Worm (Caenorhabditis elegans) whole organism, mixed stage, embryonic: ENCODE data around the gene try-13.

ENCODE experiments used
- bed-3 ChIP-seq: fragments of 200-800 bp; sonication (Bioruptor generic); optimal IDR thresholded peaks from 3 replicates; lab custom pipeline; 2018; ENCODE audit warnings: mild to moderate bottlenecking, missing genetic modification characterization, moderate library complexity, missing compliant biosample characterization
- blmp-1 ChIP-seq: fragments of 150-350 bp; optimal IDR thresholded peaks from 2 replicates; lab custom pipeline; 2014; ENCODE audit warnings: missing biosample characterization, missing genetic modification characterization
- ceh-39 ChIP-seq: fragments of 150-350 bp; optimal IDR thresholded peaks from 2 replicates; lab custom pipeline; 2014; ENCODE audit warnings: missing biosample characterization, missing genetic modification characterization
- ceh-83 ChIP-seq: fragments of 200-800 bp; sonication (Bioruptor generic); optimal IDR thresholded peaks from 2 replicates; lab custom pipeline; 2018; ENCODE audit warnings: mild to moderate bottlenecking, missing genetic modification characterization, missing compliant biosample characterization
- ces-1 ChIP-seq: fragments of 150-350 bp; optimal IDR thresholded peaks from 2 replicates; lab custom pipeline; 2014; ENCODE audit warnings: missing biosample characterization, missing genetic modification reagents, missing genetic modification characterization
- cnd-1 ChIP-seq: fragments of 200-800 bp; sonication (Bioruptor generic); optimal IDR thresholded peaks from 2 replicates; lab custom pipeline; 2018; ENCODE audit warnings: mild to moderate bottlenecking, missing genetic modification characterization, missing compliant biosample characterization
- drap-1 ChIP-seq: fragments of 200-800 bp; sonication (Bioruptor generic); optimal IDR thresholded peaks from 3 replicates; lab custom pipeline; 2018; ENCODE audit warnings: mild to moderate bottlenecking, missing genetic modification characterization, missing compliant biosample characterization
- elt-1 ChIP-seq: sonication (generic microtip); optimal IDR thresholded peaks from 2 replicates; lab custom pipeline; 2017; ENCODE audit warnings: missing genetic modification characterization, mild to moderate bottlenecking, missing compliant biosample characterization, antibody characterized with exemption, moderate library complexity, borderline replicate concordance; ENCODE audit not compliant: insufficient read depth
- elt-3 ChIP-seq: fragments of 150-350 bp; optimal IDR thresholded peaks from 2 replicates; lab custom pipeline; 2014; ENCODE audit warnings: missing biosample characterization, missing genetic modification characterization
- flh-1 ChIP-seq: fragments of 200-800 bp; sonication (Bioruptor generic); optimal IDR thresholded peaks from 2 replicates; lab custom pipeline; 2018; ENCODE audit warnings: mild to moderate bottlenecking, missing genetic modification characterization, moderate library complexity, missing compliant biosample characterization
- ham-2 ChIP-seq: fragments of 200-800 bp; sonication (Bioruptor generic); optimal IDR thresholded peaks from 2 replicates; lab custom pipeline; 2018; ENCODE audit warnings: mild to moderate bottlenecking, missing genetic modification characterization, missing compliant biosample characterization
- hlh-1 ChIP-seq: fragments of 150-350 bp; optimal IDR thresholded peaks from 2 replicates; lab custom pipeline; 2014; ENCODE audit warnings: missing biosample characterization, missing genetic modification reagents, missing genetic modification characterization
- lin-13 ChIP-seq: fragments of 150-350 bp; optimal IDR thresholded peaks from 2 replicates; lab custom pipeline; 2014; ENCODE audit warnings: missing biosample characterization, missing genetic modification characterization
- lin-32 ChIP-seq: fragments of 200-800 bp; sonication (Bioruptor generic); optimal IDR thresholded peaks from 2 replicates; lab custom pipeline; 2018; ENCODE audit warnings: mild to moderate bottlenecking, missing genetic modification characterization, missing compliant biosample characterization
- lsy-2 ChIP-seq: fragments of 150-350 bp; optimal IDR thresholded peaks from 2 replicates; lab custom pipeline; 2014; ENCODE audit warnings: missing biosample characterization, missing genetic modification characterization
- mab-5 ChIP-seq: fragments of 150-350 bp; optimal IDR thresholded peaks from 2 replicates; lab custom pipeline; 2014; ENCODE audit warnings: missing biosample characterization, missing genetic modification characterization
- mep-1 ChIP-seq: fragments of 150-350 bp; optimal IDR thresholded peaks from 2 replicates; lab custom pipeline; 2017; ENCODE audit warnings: missing biosample characterization, missing genetic modification reagents, missing genetic modification characterization, inconsistent platforms
- mls-2 ChIP-seq: sonication (generic microtip); optimal IDR thresholded peaks from 2 replicates; lab custom pipeline; 2016; ENCODE audit warnings: mild to moderate bottlenecking, missing genetic modification characterization, moderate library complexity, missing compliant biosample characterization
- nhr-12 ChIP-seq: fragments of 150-350 bp; optimal IDR thresholded peaks from 2 replicates; lab custom pipeline; 2014; ENCODE audit warnings: missing biosample characterization, missing genetic modification characterization
- nhr-2 ChIP-seq: fragments of 150-350 bp; optimal IDR thresholded peaks from 2 replicates; lab custom pipeline; 2014; ENCODE audit warnings: missing biosample characterization, missing genetic modification characterization
- nhr-237 ChIP-seq: fragments of 150-350 bp; optimal IDR thresholded peaks from 2 replicates; lab custom pipeline; 2014; ENCODE audit warnings: missing biosample characterization, missing genetic modification characterization
- nhr-76 ChIP-seq: sonication (generic microtip); optimal IDR thresholded peaks from 2 replicates; lab custom pipeline; 2017; ENCODE audit warnings: missing biosample characterization, missing genetic modification characterization
- pha-4 ChIP-seq: fragments of 150-350 bp; optimal IDR thresholded peaks from 2 replicates; lab custom pipeline; 2018; ENCODE audit warnings: missing biosample characterization, missing genetic modification reagents, missing genetic modification characterization
- sem-2 ChIP-seq: fragments of 200-800 bp; sonication (Bioruptor generic); optimal IDR thresholded peaks from 2 replicates; lab custom pipeline; 2018; ENCODE audit warnings: mild to moderate bottlenecking, missing genetic modification characterization, missing compliant biosample characterization
- sptf-1 ChIP-seq: sonication (generic microtip); optimal IDR thresholded peaks from 2 replicates; lab custom pipeline; 2017; ENCODE audit warnings: mild to moderate bottlenecking, missing genetic modification characterization, moderate library complexity, missing compliant biosample characterization
- tbx-8 ChIP-seq: fragments of 200-800 bp; sonication (Bioruptor generic); optimal IDR thresholded peaks from 2 replicates; lab custom pipeline; 2018; ENCODE audit warnings: mild to moderate bottlenecking, missing genetic modification characterization, moderate library complexity, missing compliant biosample characterization
- unc-120 ChIP-seq: sonication (generic microtip); optimal IDR thresholded peaks from 2 replicates; lab custom pipeline; 2017; ENCODE audit warnings: missing genetic modification characterization, missing compliant biosample characterization; ENCODE audit not compliant: poor library complexity, severe bottlenecking
- unc-39 ChIP-seq: fragments of 150-350 bp; optimal IDR thresholded peaks from 2 replicates; lab custom pipeline; 2014; ENCODE audit warnings: missing biosample characterization, missing genetic modification characterization
- unc-62 ChIP-seq: fragments of 150-350 bp; optimal IDR thresholded peaks from 2 replicates; lab custom pipeline; 2014; ENCODE audit warnings: missing biosample characterization, missing genetic modification reagents, missing genetic modification characterization
- zip-8 ChIP-seq: fragments of 150-350 bp; optimal IDR thresholded peaks from 2 replicates; lab custom pipeline; 2014; ENCODE audit warnings: missing biosample characterization, missing genetic modification characterization
- ztf-11 ChIP-seq: fragments of 150-350 bp; optimal IDR thresholded peaks from 2 replicates; lab custom pipeline; 2014; ENCODE audit warnings: missing biosample characterization, missing genetic modification characterization

The try-13 gene

DNA sequence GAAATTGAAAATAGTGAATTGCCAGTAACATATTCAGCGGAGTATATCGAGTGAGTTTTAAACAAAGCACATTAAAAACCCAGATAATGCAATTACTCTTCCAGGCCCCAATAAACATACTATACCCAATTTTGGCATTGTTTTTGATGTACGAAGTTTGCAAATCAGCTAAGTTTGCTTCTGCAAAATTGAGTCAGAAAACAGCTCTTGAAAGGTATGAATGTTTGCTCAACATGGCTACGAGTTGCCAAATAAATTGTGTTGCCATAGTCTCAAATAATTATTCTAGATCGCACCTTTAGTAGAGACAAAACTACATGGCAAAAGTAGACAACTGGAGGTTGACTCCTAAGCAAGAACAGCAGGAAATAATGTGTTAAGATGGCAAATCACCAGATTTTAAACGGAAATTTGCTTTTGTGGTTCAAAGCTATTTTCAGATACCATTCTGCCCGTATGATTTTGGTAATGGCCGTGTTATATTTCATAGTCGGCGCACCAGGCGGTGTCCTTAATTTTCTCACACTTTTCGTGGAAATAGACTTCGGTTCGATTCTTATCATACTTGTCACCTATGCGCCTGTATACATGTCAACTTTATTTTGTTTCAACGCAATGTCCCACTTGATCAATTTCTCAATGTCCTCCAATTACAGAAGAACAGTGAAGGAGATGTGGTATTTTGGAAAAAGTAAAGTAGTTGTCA lies 7.3 kb upstream of the try-13 start:
- no peak for TF ChIP-seq drap-1 (GFP tag; lab: Kevin White, UChicago)
- TF ChIP-seq nhr-237 (tag; lab: Kevin White, UChicago): no peak
- TF ChIP-seq ceh-83 (GFP tag; lab: Kevin White, UChicago): no peak
- no peak for TF ChIP-seq ztf-11 (tag; lab: Kevin White, UChicago)
- no peak for TF ChIP-seq tbx-8 (GFP tag; lab: Kevin White, UChicago)
- TF ChIP-seq unc-120 (tag; lab: Kevin White, UChicago): no peak
- no peak for TF ChIP-seq lin-32 (GFP tag; lab: Kevin White, UChicago)
- TF ChIP-seq nhr-12 (tag; lab: Kevin White, UChicago): no peak
- no peak for TF ChIP-seq mab-5 (tag; lab: Kevin White, UChicago)
- TF ChIP-seq nhr-76: no peak
- TF ChIP-seq cnd-1 (tag; lab: Kevin White, UChicago): no peak
- no peak for TF ChIP-seq elt-1 (tag; lab: Kevin White, UChicago)
- TF ChIP-seq ceh-39 (tag; lab: Kevin White, UChicago): no peak
- no peak for TF ChIP-seq unc-62 (GFP tag; lab: Kevin White, UChicago)
- TF ChIP-seq elt-3 (tag; lab: Kevin White, UChicago): no peak
- TF ChIP-seq sptf-1 (tag; lab: Kevin White, UChicago): no peak
- no peak for TF ChIP-seq zip-8
- no peak for TF ChIP-seq mep-1
- TF ChIP-seq ces-1 (GFP tag; lab: Kevin White, UChicago): no peak

DNA sequence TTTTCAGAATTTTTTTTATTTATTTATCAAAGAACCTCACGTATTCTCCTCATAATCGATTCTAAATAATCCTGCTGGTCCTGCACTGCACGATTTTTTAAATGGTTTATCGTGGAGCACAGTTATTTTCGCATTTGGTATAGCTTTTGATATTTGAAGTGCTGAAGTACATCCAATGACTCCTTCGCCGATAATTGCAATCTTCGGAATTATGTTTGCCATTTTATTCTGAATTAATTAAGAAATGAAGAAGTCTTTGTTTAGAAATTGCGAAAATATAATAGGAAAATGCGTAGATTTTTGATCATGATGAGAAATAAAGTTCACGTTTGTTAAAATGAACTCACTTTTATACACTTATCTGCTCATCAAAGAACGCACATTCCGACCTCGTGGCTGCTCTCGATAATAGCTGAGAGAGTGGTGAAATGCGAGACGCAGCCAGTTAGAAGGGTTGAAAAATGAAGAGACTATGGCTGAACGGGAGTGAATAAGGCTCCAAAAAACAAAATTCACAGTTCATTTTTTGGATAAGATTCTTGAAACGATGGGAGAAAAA lies 5.0 kb upstream of the try-13 start:
- TF ChIP-seq drap-1 (GFP tag; lab: Kevin White, UChicago) (no peak), ham-2 (GFP tag; lab: Kevin White, UChicago) (no peak), cnd-1 (tag; lab: Kevin White, UChicago) (no peak), hlh-1 (tag; lab: Kevin White, UChicago) (no peak), tbx-8 (GFP tag; lab: Kevin White, UChicago) (no peak), unc-39 (tag; lab: Kevin White, UChicago) (no peak), bed-3 (no peak), blmp-1 (tag; lab: Kevin White, UChicago) (no peak), lin-13 (tag; lab: Kevin White, UChicago) (no peak), sem-2 (no peak), unc-120 (tag; lab: Kevin White, UChicago) (no peak), mab-5 (tag; lab: Kevin White, UChicago) (no peak), nhr-237 (tag; lab: Kevin White, UChicago) (no peak), nhr-76 (no peak), flh-1 (no peak), pha-4 (tag; lab: Kevin White, UChicago) (no peak)

DNA sequence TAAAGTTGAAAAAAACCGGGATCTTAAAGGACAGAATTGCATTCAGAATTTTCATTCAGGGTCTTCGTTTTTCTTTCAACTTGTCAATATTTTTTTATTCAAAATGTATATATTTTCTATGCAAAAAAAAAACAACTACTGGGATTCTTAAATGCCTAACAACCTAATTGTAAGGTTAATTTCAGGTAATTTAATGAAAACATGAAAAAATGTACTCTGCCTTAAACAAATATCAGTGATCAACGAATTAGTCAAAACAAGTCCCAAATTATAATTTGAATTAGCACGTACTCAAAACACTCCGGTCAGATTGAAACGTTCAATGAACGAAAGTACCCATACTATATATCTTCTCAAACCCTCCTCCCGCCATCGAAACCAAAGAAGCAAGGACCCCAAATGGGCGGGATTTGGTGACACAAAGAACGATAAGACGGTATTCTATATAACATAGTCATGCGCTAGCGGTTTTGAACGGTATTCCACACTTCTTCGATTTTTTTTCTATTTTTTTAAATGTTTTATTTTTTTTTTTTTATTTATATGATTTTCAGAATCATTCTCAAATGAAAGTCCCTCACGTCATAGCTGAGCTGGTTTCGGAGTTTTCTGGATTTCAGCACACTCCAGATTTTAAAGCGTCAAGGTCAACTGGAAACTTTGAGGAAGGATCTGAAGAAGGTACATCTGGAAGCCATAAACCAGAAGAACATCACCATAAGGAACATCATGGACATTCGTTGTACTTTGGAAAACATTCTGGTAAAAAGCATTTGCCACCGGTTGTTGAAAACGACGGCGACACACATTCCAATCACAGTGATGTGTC lies 4.3 kb upstream of the try-13 start, which contains the start of the genes ddo-2 and F25E5.8:
TSS of gene ddo-2 (minus strand) at position 330 of the 829 bp plus-strand sequence.
TSS of gene F25E5.8 (plus strand) at position 555 of the 829 bp plus-strand sequence.
- TF ChIP-seq cnd-1 (tag; lab: Kevin White, UChicago) (no peak), mab-5 (tag; lab: Kevin White, UChicago) (no peak), unc-62 (GFP tag; lab: Kevin White, UChicago) (no peak), pha-4 (tag; lab: Kevin White, UChicago) (no peak), blmp-1 (tag; lab: Kevin White, UChicago) (no peak), ham-2 (GFP tag; lab: Kevin White, UChicago) (no peak), mep-1 (no peak)

DNA sequence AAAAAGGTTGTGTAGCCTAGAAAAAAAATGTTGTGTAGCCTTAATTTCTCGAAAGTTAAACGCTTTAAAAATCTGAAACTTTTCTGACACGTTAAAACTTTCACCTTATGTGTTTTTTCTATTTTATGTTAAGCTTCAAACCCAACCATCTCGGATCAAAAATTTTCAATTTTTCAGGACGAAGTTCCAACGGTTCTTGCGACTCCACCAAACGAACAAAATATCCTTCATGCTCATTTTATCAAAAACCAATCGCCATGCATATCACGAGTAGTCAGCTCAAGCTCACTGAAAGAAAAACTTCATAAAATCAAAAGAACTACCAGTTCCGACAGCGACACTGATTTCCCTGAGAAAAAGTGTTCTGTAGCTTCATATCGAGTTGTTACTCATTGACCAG lies 3.4 kb upstream of the try-13 start:
- TF ChIP-seq lin-32 (GFP tag; lab: Kevin White, UChicago): no peak
- TF ChIP-seq elt-1 (tag; lab: Kevin White, UChicago): no peak
- no peak for TF ChIP-seq blmp-1 (tag; lab: Kevin White, UChicago)
- no peak for TF ChIP-seq pha-4 (tag; lab: Kevin White, UChicago)
- TF ChIP-seq lsy-2 (tag; lab: Kevin White, UChicago): no peak
- no peak for TF ChIP-seq drap-1 (GFP tag; lab: Kevin White, UChicago)
- TF ChIP-seq mep-1: no peak
- no peak for TF ChIP-seq nhr-2
- TF ChIP-seq unc-62 (GFP tag; lab: Kevin White, UChicago): no peak
- TF ChIP-seq ceh-39 (tag; lab: Kevin White, UChicago): no peak
- no peak for TF ChIP-seq elt-3 (tag; lab: Kevin White, UChicago)
- TF ChIP-seq sptf-1 (tag; lab: Kevin White, UChicago): no peak
- TF ChIP-seq mab-5 (tag; lab: Kevin White, UChicago): no peak
- no peak for TF ChIP-seq ces-1 (GFP tag; lab: Kevin White, UChicago)
- TF ChIP-seq mls-2 (tag; lab: Kevin White, UChicago): no peak
- TF ChIP-seq unc-39 (tag; lab: Kevin White, UChicago): no peak
